Worm (Caenorhabditis elegans) whole organism, L1 larva: Measurements from ENCODE around the gene F38H4.3.

Source experiments
- C16A3.4 ChIP-seq: fragments of 150-350 bp; optimal IDR thresholded peaks from 2 replicates; lab custom pipeline; 2014; ENCODE audit warnings: missing biosample characterization, missing genetic modification characterization
- aha-1 ChIP-seq: fragments of 150-350 bp; optimal IDR thresholded peaks from 2 replicates; lab custom pipeline; 2014; ENCODE audit warnings: missing biosample characterization, missing genetic modification characterization
- hlh-17 ChIP-seq: fragments of 200-800 bp; sonication (Bioruptor generic); optimal IDR thresholded peaks from 2 replicates; lab custom pipeline; 2018; ENCODE audit warnings: missing genetic modification characterization, mild to moderate bottlenecking, missing compliant biosample characterization, moderate library complexity, borderline replicate concordance
- irx-1 ChIP-seq: sonication (generic microtip); optimal IDR thresholded peaks from 2 replicates; lab custom pipeline; 2016; ENCODE audit warnings: missing genetic modification characterization, missing compliant biosample characterization
- lir-3 ChIP-seq: sonication (generic microtip); optimal IDR thresholded peaks from 2 replicates; lab custom pipeline; 2016; ENCODE audit warnings: mild to moderate bottlenecking, missing genetic modification characterization, moderate library complexity, missing compliant biosample characterization; ENCODE audit not compliant: poor library complexity
- lsy-2 ChIP-seq, 2 experiments: fragments of 150-350 bp; optimal IDR thresholded peaks; 2 replicates each; lab custom pipeline; 2014; ENCODE audit warnings: missing biosample characterization in 2 of 2, missing genetic modification characterization in 2 of 2
- mdl-1 ChIP-seq, 2 experiments: fragments of 150-350 bp; optimal IDR thresholded peaks; 2 replicates each; lab custom pipeline; 2014 to 2017; ENCODE audit warnings: missing biosample characterization in 2 of 2, missing genetic modification characterization in 2 of 2, inconsistent platforms in 1 of 2
- mep-1 ChIP-seq: fragments of 150-350 bp; optimal IDR thresholded peaks from 2 replicates; lab custom pipeline; 2014; ENCODE audit warnings: missing biosample characterization, missing genetic modification characterization
- nhr-237 ChIP-seq: fragments of 150-350 bp; optimal IDR thresholded peaks from 2 replicates; lab custom pipeline; 2014; ENCODE audit warnings: missing biosample characterization, missing genetic modification characterization
- nhr-28 ChIP-seq: fragments of 150-350 bp; optimal IDR thresholded peaks from 2 replicates; lab custom pipeline; 2014; ENCODE audit warnings: missing biosample characterization, missing genetic modification characterization
- nhr-77 ChIP-seq: fragments of 150-350 bp; optimal IDR thresholded peaks from 2 replicates; lab custom pipeline; 2014; ENCODE audit warnings: missing biosample characterization, missing genetic modification characterization
- unc-62 ChIP-seq: fragments of 150-350 bp; optimal IDR thresholded peaks from 2 replicates; lab custom pipeline; 2014; ENCODE audit warnings: missing biosample characterization, missing genetic modification reagents, missing genetic modification characterization
- zag-1 ChIP-seq: fragments of 150-350 bp; optimal IDR thresholded peaks from 2 replicates; lab custom pipeline; 2014; ENCODE audit warnings: missing biosample characterization, missing genetic modification characterization
- ztf-4 ChIP-seq: fragments of 150-350 bp; optimal IDR thresholded peaks from 2 replicates; lab custom pipeline; 2014; ENCODE audit warnings: missing biosample characterization, missing genetic modification characterization

DNA sequence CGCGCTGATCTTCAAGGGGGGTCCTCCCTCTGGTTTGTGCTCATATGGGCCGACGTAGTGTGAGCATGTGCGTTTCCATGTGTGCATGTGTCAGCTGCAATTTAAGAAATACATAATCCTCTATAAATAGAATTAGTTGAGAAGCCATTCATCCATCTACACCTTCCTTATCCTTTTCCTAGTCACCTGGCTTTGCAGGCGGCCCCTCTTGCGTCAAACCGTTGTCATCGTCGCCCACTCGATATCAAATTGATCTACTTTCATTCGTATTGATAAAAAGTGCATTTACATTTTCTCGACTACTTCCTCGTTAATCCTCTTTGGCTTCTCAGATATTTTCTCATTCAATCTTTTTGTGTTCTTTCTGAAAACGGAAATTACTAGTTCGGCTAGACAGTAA lies 30.2 kb upstream of the F38H4.3 start:
- TF ChIP-seq lir-3 (tag; lab: Kevin White, UChicago) (no peak), irx-1 (tag; lab: Kevin White, UChicago) (no peak), hlh-17 (no peak), unc-62 (no peak), ztf-4 (no peak), nhr-237 (tag; lab: Kevin White, UChicago) (no peak), nhr-77 (no peak), lsy-2 (tag; optimal IDR thresholded peaks at IDR 0.05; lab: Kevin White, UChicago) (no peak), mdl-1 (tag; optimal IDR thresholded peaks at IDR 0.05; lab: Kevin White, UChicago) (no peak), aha-1 (tag; lab: Kevin White, UChicago) (no peak), zag-1 (tag; lab: Kevin White, UChicago) (no peak), C16A3.4 (no peak), nhr-28 (tag; lab: Kevin White, UChicago) (no peak), mep-1 (tag; lab: Kevin White, UChicago) (no peak)
